Fruit fly (Drosophila melanogaster) whole organism, embryonic: ENCODE data around the gene ppk30.

Source experiments
- Awh ChIP-seq: fragments of 200-800 bp; sonication (Bioruptor generic); IDR thresholded peaks from 2 replicates; pipeline ENCODE4, ENCODE4 v1.3.6; 2022; ENCODE audit warnings: missing biosample characterization, missing genetic modification characterization
- CG11247 ChIP-seq: fragments of 200-800 bp; sonication (Bioruptor generic); IDR thresholded peaks from 2 replicates; pipeline ENCODE4 v1.3.6; 2022; ENCODE audit warnings: missing biosample characterization, missing genetic modification characterization
- CG12104 ChIP-seq: fragments of 200-800 bp; sonication (Bioruptor generic); optimal IDR thresholded peaks from 3 replicates; lab custom pipeline; 2016; ENCODE audit warnings: missing biosample characterization, missing genetic modification characterization
- CG12769 ChIP-seq: fragments of 200-800 bp; sonication (Bioruptor generic); optimal IDR thresholded peaks from 2 replicates; lab custom pipeline; 2019; ENCODE audit warnings: missing biosample characterization, mild to moderate bottlenecking, missing genetic modification characterization, moderate library complexity
- CG14050 ChIP-seq: fragments of 200-800 bp; sonication (Bioruptor generic); IDR thresholded peaks from 3 replicates; pipeline ENCODE4 v1.3.6; 2022; ENCODE audit warnings: missing biosample characterization, missing genetic modification characterization
- CG15011 ChIP-seq: fragments of 200-800 bp; sonication (Bioruptor generic); optimal IDR thresholded peaks from 3 replicates; lab custom pipeline; 2018; ENCODE audit warnings: missing biosample characterization, mild to moderate bottlenecking, missing genetic modification characterization
- CG15514 ChIP-seq: fragments of 200-800 bp; sonication (Bioruptor generic); optimal IDR thresholded peaks from 3 replicates; lab custom pipeline; 2017; ENCODE audit warnings: missing biosample characterization, missing genetic modification characterization, mild to moderate bottlenecking, moderate library complexity, missing genetic modification reagents
- CG17328 ChIP-seq: fragments of 200-800 bp; sonication (Bioruptor generic); IDR thresholded peaks from 2 replicates; pipeline ENCODE4 v1.3.6; 2022; ENCODE audit warnings: missing biosample characterization, missing genetic modification characterization
- CG17568 ChIP-seq: fragments of 200-800 bp; sonication (Bioruptor generic); optimal IDR thresholded peaks from 2 replicates; lab custom pipeline; 2018; ENCODE audit warnings: missing biosample characterization, mild to moderate bottlenecking, missing genetic modification characterization, moderate library complexity
- CG18764 ChIP-seq: fragments of 200-800 bp; sonication (Bioruptor generic); optimal IDR thresholded peaks from 3 replicates; lab custom pipeline; 2016; ENCODE audit warnings: missing biosample characterization, missing genetic modification characterization
- CG31365 ChIP-seq: fragments of 200-800 bp; sonication (Bioruptor generic); optimal IDR thresholded peaks from 2 replicates; lab custom pipeline; 2018; ENCODE audit warnings: missing biosample characterization, mild to moderate bottlenecking, missing genetic modification characterization
- CG31441 ChIP-seq: fragments of 200-800 bp; sonication (Bioruptor generic); IDR thresholded peaks from 2 replicates; pipeline ENCODE4 v1.3.6; 2022; ENCODE audit warnings: missing biosample characterization, missing genetic modification characterization
- CG32532 ChIP-seq: fragments of 200-800 bp; sonication (Bioruptor generic); IDR thresholded peaks from 2 replicates; pipeline ENCODE4 v1.3.6; 2022; ENCODE audit warnings: missing biosample characterization, missing genetic modification characterization
- CG3281 ChIP-seq: fragments of 200-800 bp; sonication (Bioruptor generic); optimal IDR thresholded peaks from 3 replicates; lab custom pipeline; 2017; ENCODE audit warnings: missing biosample characterization, mild to moderate bottlenecking, missing genetic modification characterization
- CG33557 ChIP-seq: fragments of 200-800 bp; sonication (Bioruptor generic); optimal IDR thresholded peaks from 2 replicates; lab custom pipeline; 2019; ENCODE audit warnings: missing biosample characterization, mild to moderate bottlenecking, missing genetic modification characterization, moderate library complexity
- CG4282 ChIP-seq: fragments of 200-800 bp; sonication (Bioruptor generic); optimal IDR thresholded peaks from 2 replicates; lab custom pipeline; 2016; ENCODE audit warnings: missing biosample characterization, missing genetic modification characterization
- CG4360 ChIP-seq: fragments of 200-800 bp; sonication (Bioruptor generic); IDR thresholded peaks from 2 replicates; pipeline ENCODE4 v1.3.6; 2022; ENCODE audit warnings: missing biosample characterization, missing genetic modification characterization
- CG6175 ChIP-seq: fragments of 200-800 bp; sonication (Bioruptor generic); IDR thresholded peaks from 3 replicates; pipeline ENCODE4 v1.3.6; 2022; ENCODE audit warnings: missing biosample characterization, missing genetic modification characterization
- CG7928 ChIP-seq: fragments of 200-800 bp; sonication (Bioruptor generic); optimal IDR thresholded peaks from 2 replicates; lab custom pipeline; 2017; ENCODE audit warnings: missing biosample characterization, mild to moderate bottlenecking, missing genetic modification characterization
- CG9797 ChIP-seq: fragments of 200-800 bp; sonication (Bioruptor generic); optimal IDR thresholded peaks from 3 replicates; lab custom pipeline; 2018; ENCODE audit warnings: missing biosample characterization, mild to moderate bottlenecking, missing genetic modification characterization
- CG9876 ChIP-seq: fragments of 200-800 bp; sonication (Bioruptor generic); optimal IDR thresholded peaks from 2 replicates; lab custom pipeline; 2016; ENCODE audit warnings: missing biosample characterization, missing genetic modification characterization
- D19A ChIP-seq: fragments of 200-800 bp; optimal IDR thresholded peaks from 3 replicates; lab custom pipeline; 2019; ENCODE audit warnings: missing biosample characterization, mild to moderate bottlenecking, missing genetic modification characterization, moderate library complexity
- Dek ChIP-seq: fragments of 200-800 bp; sonication (Bioruptor generic); optimal IDR thresholded peaks from 3 replicates; lab custom pipeline; 2019; ENCODE audit warnings: missing biosample characterization, mild to moderate bottlenecking, missing genetic modification characterization, moderate library complexity
- GATAe ChIP-seq: fragments of 200-800 bp; sonication (Bioruptor generic); conservative IDR thresholded peaks from 2 replicates; pipeline ENCODE4 v1.3.6; 2022; ENCODE audit warnings: missing biosample characterization, missing genetic modification characterization
- Meics ChIP-seq: fragments of 200-800 bp; sonication (Bioruptor generic); optimal IDR thresholded peaks from 2 replicates; lab custom pipeline; 2017; ENCODE audit warnings: missing biosample characterization, mild to moderate bottlenecking, missing genetic modification characterization
- NC2α ChIP-seq: fragments of 200-800 bp; sonication (Bioruptor generic); optimal IDR thresholded peaks from 2 replicates; lab custom pipeline; 2016; ENCODE audit warnings: missing biosample characterization, missing genetic modification characterization
- Nf-YB ChIP-seq: fragments of 200-800 bp; sonication (Bioruptor generic); optimal IDR thresholded peaks from 3 replicates; lab custom pipeline; 2019; ENCODE audit warnings: missing biosample characterization, mild to moderate bottlenecking, missing genetic modification characterization, moderate library complexity
- NfI ChIP-seq: fragments of 200-800 bp; sonication (Bioruptor generic); optimal IDR thresholded peaks from 3 replicates; lab custom pipeline; 2018; ENCODE audit warnings: missing biosample characterization, mild to moderate bottlenecking, missing genetic modification characterization, moderate library complexity
- Ptx1 ChIP-seq: fragments of 200-800 bp; sonication (Bioruptor generic); IDR thresholded peaks from 2 replicates; pipeline ENCODE4 v1.3.6; 2022; ENCODE audit warnings: missing biosample characterization, missing genetic modification characterization
- Sox102F ChIP-seq: fragments of 200-800 bp; sonication (Bioruptor generic); optimal IDR thresholded peaks from 2 replicates; lab custom pipeline; 2018; ENCODE audit warnings: missing biosample characterization, mild to moderate bottlenecking, missing genetic modification characterization, moderate library complexity
- Sry-δ ChIP-seq: fragments of 200-800 bp; sonication (Bioruptor generic); optimal IDR thresholded peaks from 2 replicates; lab custom pipeline; 2016; ENCODE audit warnings: missing biosample characterization, missing genetic modification characterization
- Tbp ChIP-seq: fragments of >200 bp; optimal IDR thresholded peaks from 2 replicates; lab custom pipeline; 2018; ENCODE audit warnings: missing biosample characterization, missing genetic modification characterization
- aop ChIP-seq: fragments of 200-800 bp; sonication (Bioruptor generic); IDR thresholded peaks from 2 replicates; pipeline ENCODE4 v1.3.6; 2022; ENCODE audit warnings: missing biosample characterization, missing genetic modification characterization
- bowl ChIP-seq: fragments of 200-800 bp; sonication (Bioruptor generic); IDR thresholded peaks from 2 replicates; pipeline ENCODE4 v1.3.6; 2022; ENCODE audit warnings: missing biosample characterization, missing genetic modification characterization
- bsh ChIP-seq, 2 experiments: fragments of 200-800 bp; sonication (Bioruptor generic); optimal IDR thresholded peaks; 2 replicates each; lab custom pipeline; 2017 to 2018; ENCODE audit warnings: mild to moderate bottlenecking in 2 of 2, missing biosample characterization in 2 of 2, missing genetic modification characterization in 2 of 2, moderate library complexity in 1 of 2
- crc ChIP-seq: fragments of 200-800 bp; sonication (Bioruptor generic); optimal IDR thresholded peaks from 2 replicates; lab custom pipeline; 2016; ENCODE audit warnings: missing biosample characterization, missing genetic modification characterization
- crp ChIP-seq, 2 experiments: fragments of 200-800 bp; sonication (Bioruptor generic); optimal IDR thresholded peaks; 2 replicates in 1 of 2; 3 replicates in 1 of 2; lab custom pipeline; 2017; ENCODE audit warnings: missing biosample characterization in 2 of 2, missing genetic modification characterization in 2 of 2, mild to moderate bottlenecking in 1 of 2, moderate library complexity in 1 of 2
- dan ChIP-seq: fragments of 200-800 bp; sonication (Bioruptor generic); IDR thresholded peaks from 2 replicates; pipeline ENCODE4 v1.3.6; 2022; ENCODE audit warnings: missing biosample characterization, missing genetic modification characterization
- danr ChIP-seq: fragments of 200-800 bp; sonication (Bioruptor generic); IDR thresholded peaks from 2 replicates; pipeline ENCODE4 v1.3.6; 2022; ENCODE audit warnings: missing biosample characterization, missing genetic modification characterization
- dati ChIP-seq: fragments of 200-800 bp; sonication (Bioruptor generic); IDR thresholded peaks from 2 replicates; pipeline ENCODE4 v1.3.6; 2022; ENCODE audit warnings: missing biosample characterization, missing genetic modification characterization
- gro ChIP-seq: fragments of 200-800 bp; sonication (Bioruptor generic); optimal IDR thresholded peaks from 2 replicates; lab custom pipeline; 2016; ENCODE audit warnings: missing biosample characterization, missing genetic modification characterization
- gsb-n ChIP-seq: fragments of 200-800 bp; sonication (Bioruptor generic); optimal IDR thresholded peaks from 3 replicates; lab custom pipeline; 2018; ENCODE audit warnings: missing biosample characterization, mild to moderate bottlenecking, missing genetic modification characterization
- her ChIP-seq: fragments of 200-800 bp; sonication (Bioruptor generic); optimal IDR thresholded peaks from 2 replicates; lab custom pipeline; 2016; ENCODE audit warnings: missing biosample characterization, missing genetic modification characterization
- kay ChIP-seq: fragments of 200-800 bp; sonication (Bioruptor generic); optimal IDR thresholded peaks from 2 replicates; lab custom pipeline; 2016; ENCODE audit warnings: missing biosample characterization, missing genetic modification characterization
- kni ChIP-seq: fragments of 200-800 bp; sonication (Bioruptor generic); optimal IDR thresholded peaks from 3 replicates; lab custom pipeline; 2017; ENCODE audit warnings: mild to moderate bottlenecking, missing biosample characterization, missing genetic modification reagents, missing genetic modification characterization
- phol ChIP-seq: fragments of 200-800 bp; sonication (Bioruptor generic); optimal IDR thresholded peaks from 3 replicates; lab custom pipeline; 2018; ENCODE audit warnings: missing biosample characterization, mild to moderate bottlenecking, missing genetic modification characterization, moderate library complexity
- sens ChIP-seq: fragments of 200-800 bp; sonication (Bioruptor generic); peaks from one replicate; lab custom pipeline; 2016; ENCODE audit warnings: missing biosample characterization, missing genetic modification characterization
- sima ChIP-seq: fragments of 200-800 bp; sonication (Bioruptor generic); optimal IDR thresholded peaks from 2 replicates; lab custom pipeline; 2016; ENCODE audit warnings: missing biosample characterization, missing genetic modification characterization
- stc ChIP-seq: fragments of 200-800 bp; sonication (Bioruptor generic); IDR thresholded peaks from 2 replicates; pipeline ENCODE4 v1.3.6; 2022; ENCODE audit warnings: missing biosample characterization, missing genetic modification characterization
- tgo ChIP-seq: fragments of 200-800 bp; sonication (Bioruptor generic); IDR thresholded peaks from 3 replicates; pipeline ENCODE4 v1.3.6; 2022; ENCODE audit warnings: missing biosample characterization, missing genetic modification characterization
- tin ChIP-seq: fragments of 200-800 bp; sonication (Bioruptor generic); optimal IDR thresholded peaks from 3 replicates; lab custom pipeline; 2016; ENCODE audit warnings: missing biosample characterization, missing genetic modification characterization

ppk30 gene

dm6 chr3R:29716782-29717317 is 47.9 kb downstream of the ppk30 start, which contains the start of gene Obp99b (continued):
- TF ChIP-seq dan (GFP tag; lab: Robert Waterston, UW) (no peak), CG14050 (GFP tag; lab: Robert Waterston, UW) (peak; percentile 61; the same call in 2 of the 3 replicates), sima (GFP tag; lab: Kevin White, UChicago) (no peak), gsb-n (tag; lab: Kevin White, UChicago) (peak; percentile 67), CG15011 (GFP tag; lab: Kevin White, UChicago) (peak; percentile 48), crc (GFP tag; lab: Kevin White, UChicago) (peak; percentile 23), dati (GFP tag; lab: Robert Waterston, UW) (peak; percentile 59), Nf-YB (GFP tag; lab: Kevin White, UChicago) (peak; percentile 40), bsh (GFP tag; optimal IDR thresholded peaks at IDR 0.05; lab: Kevin White, UChicago) (peak; percentile 76 to 78), Sox102F (GFP tag; lab: Kevin White, UChicago) (peak; percentile 68), CG15514 (GFP tag; lab: Kevin White, UChicago) (peak; percentile 67), Dek (tag; lab: Kevin White, UChicago) (peak; percentile 6), CG11247 (GFP tag; lab: Robert Waterston, UW) (peak; percentile 87), CG31365 (peak; percentile 63), NfI (GFP tag; lab: Kevin White, UChicago) (peak; percentile 91), danr (0 out of 2 replicates have a peak, but pooled peaks have one; percentile 25), GATAe (GFP tag; lab: Robert Waterston, UW) (peak; percentile 63), crp (GFP tag; optimal IDR thresholded peaks at IDR 0.05; lab: Kevin White, UChicago) (peak in 1 of 2 experiments; percentile 17), CG32532 (GFP tag; lab: Robert Waterston, UW) (peak; percentile 91), CG17328 (peak; percentile 86), NC2α (GFP tag; lab: Kevin White, UChicago) (peak; percentile 65), Meics (GFP tag; lab: Kevin White, UChicago) (peak; percentile 85), aop (GFP tag; lab: Robert Waterston, UW) (peak; percentile 35; the same call in 1 of the 2 replicates), tin (GFP tag; lab: Kevin White, UChicago) (peak; percentile 86), CG7928 (peak; percentile 22), Tbp (GFP tag; lab: Kevin White, UChicago) (no peak), CG12769 (tag; lab: Kevin White, UChicago) (peak; percentile 45), CG12104 (GFP tag; lab: Kevin White, UChicago) (peak; percentile 63), gro (GFP tag; lab: Kevin White, UChicago) (no peak), CG9797 (GFP tag; lab: Kevin White, UChicago) (no peak), kni (GFP tag; lab: Kevin White, UChicago) (peak; percentile 52), CG17568 (GFP tag; lab: Kevin White, UChicago) (peak; percentile 70), sens (GFP tag; lab: Kevin White, UChicago) (peak; percentile 98), CG3281 (GFP tag; lab: Kevin White, UChicago) (peak; percentile 79), Awh (peak; percentile 90), tgo (GFP tag; lab: Robert Waterston, UW) (peak; percentile 68), CG33557 (GFP tag; lab: Kevin White, UChicago) (peak; percentile 77), phol (tag; lab: Kevin White, UChicago) (peak; percentile 51), her (GFP tag; lab: Kevin White, UChicago) (peak; percentile 76), CG4282 (GFP tag; lab: Kevin White, UChicago) (peak; percentile 14), CG31441 (GFP tag; lab: Robert Waterston, UW) (peak; percentile 53), stc (peak; percentile 77), D19A (peak; percentile 39), CG6175 (peak; percentile 68; the same call in 2 of the 3 replicates), Ptx1 (GFP tag; lab: Robert Waterston, UW) (peak; percentile 72), CG4360 (GFP tag; lab: Robert Waterston, UW) (no peak), CG9876 (GFP tag; lab: Kevin White, UChicago) (peak; percentile 50), CG18764 (GFP tag; lab: Kevin White, UChicago) (peak; percentile 65), Sry-δ (peak; percentile 9), bowl (GFP tag; lab: Robert Waterston, UW) (peak; percentile 63; the same call in 1 of the 2 replicates), kay (no peak)
